Worm (Caenorhabditis elegans) whole organism, L2 larva: Measurements from ENCODE around the gene nhr-19.

Experiments used
- C34F6.9 ChIP-seq: fragments of 150-350 bp; optimal IDR thresholded peaks from 2 replicates; lab custom pipeline; 2014; ENCODE audit warnings: missing biosample characterization, missing genetic modification characterization
- F13H6.1 ChIP-seq: sonication (generic microtip); optimal IDR thresholded peaks from 2 replicates; lab custom pipeline; 2016; ENCODE audit warnings: missing genetic modification characterization, missing compliant biosample characterization
- Y55F3AM.14 ChIP-seq: fragments of 200-800 bp; sonication (Bioruptor generic); optimal IDR thresholded peaks from 2 replicates; lab custom pipeline; 2018; ENCODE audit warnings: mild to moderate bottlenecking, missing genetic modification characterization, missing compliant biosample characterization
- ZK546.5 ChIP-seq: sonication (generic microtip); optimal IDR thresholded peaks from 2 replicates; lab custom pipeline; 2017; ENCODE audit warnings: missing biosample characterization, missing genetic modification characterization
- alr-1 ChIP-seq: fragments of 150-350 bp; optimal IDR thresholded peaks from 2 replicates; lab custom pipeline; 2014; ENCODE audit warnings: missing biosample characterization, missing genetic modification characterization
- aly-2 ChIP-seq: fragments of 150-350 bp; optimal IDR thresholded peaks from 2 replicates; lab custom pipeline; 2014; ENCODE audit warnings: missing biosample characterization, missing genetic modification characterization
- ama-1 ChIP-seq: fragments of 150-350 bp; optimal IDR thresholded peaks from 2 replicates; lab custom pipeline; 2018; ENCODE audit warnings: inconsistent platforms
- blmp-1 ChIP-seq: sonication (generic microtip); optimal IDR thresholded peaks from 2 replicates; lab custom pipeline; 2017; ENCODE audit warnings: missing genetic modification characterization, mild to moderate bottlenecking, missing compliant biosample characterization, antibody characterized with exemption, moderate library complexity; ENCODE audit not compliant: insufficient read depth
- ceh-16 ChIP-seq: fragments of 150-350 bp; optimal IDR thresholded peaks from 2 replicates; lab custom pipeline; 2014; ENCODE audit warnings: missing biosample characterization, missing genetic modification characterization
- crh-2 ChIP-seq: sonication (generic microtip); optimal IDR thresholded peaks from 2 replicates; lab custom pipeline; 2017; ENCODE audit warnings: missing biosample characterization, missing genetic modification characterization
- dmd-4 ChIP-seq: sonication (generic microtip); optimal IDR thresholded peaks from 2 replicates; lab custom pipeline; 2017; ENCODE audit warnings: missing biosample characterization, missing genetic modification characterization
- egl-27 ChIP-seq: sonication (generic microtip); optimal IDR thresholded peaks from 3 replicates; lab custom pipeline; 2017; ENCODE audit warnings: missing biosample characterization, missing genetic modification reagents, missing genetic modification characterization
- elt-1 ChIP-seq: fragments of 150-350 bp; optimal IDR thresholded peaks from 2 replicates; lab custom pipeline; 2014; ENCODE audit warnings: missing biosample characterization, missing genetic modification characterization
- fos-1 ChIP-seq: fragments of 150-350 bp; optimal IDR thresholded peaks from 2 replicates; lab custom pipeline; 2014; ENCODE audit warnings: missing biosample characterization, missing genetic modification characterization
- gmeb-1 ChIP-seq: fragments of 150-350 bp; optimal IDR thresholded peaks from 2 replicates; lab custom pipeline; 2014; ENCODE audit warnings: missing biosample characterization, missing genetic modification characterization
- lin-11 ChIP-seq: fragments of 150-350 bp; sonication (generic microtip); optimal IDR thresholded peaks from 2 replicates; lab custom pipeline; 2014; ENCODE audit warnings: missing biosample characterization, missing genetic modification characterization, inconsistent platforms, mixed read lengths
- lin-39 ChIP-seq: fragments of 150-350 bp; optimal IDR thresholded peaks from 2 replicates; lab custom pipeline; 2014; ENCODE audit warnings: missing biosample characterization, missing genetic modification reagents, missing genetic modification characterization
- lsy-2 ChIP-seq, 2 experiments: fragments of 150-350 bp in 1 of 2; sonication (generic microtip) in 1 of 2; optimal IDR thresholded peaks; 2 replicates each; lab custom pipeline; 2014 to 2017; ENCODE audit warnings: missing biosample characterization in 2 of 2, missing genetic modification characterization in 2 of 2
- mdl-1 ChIP-seq, 2 experiments: fragments of 150-350 bp in 1 of 2; sonication (generic microtip) in 1 of 2; optimal IDR thresholded peaks; 2 replicates each; lab custom pipeline; 2017; ENCODE audit warnings: missing biosample characterization in 2 of 2, missing genetic modification characterization in 2 of 2
- nhr-10 ChIP-seq: sonication (generic microtip); optimal IDR thresholded peaks from 2 replicates; lab custom pipeline; 2017; ENCODE audit warnings: missing biosample characterization, missing genetic modification characterization
- nhr-12 ChIP-seq: fragments of 150-350 bp; optimal IDR thresholded peaks from 2 replicates; lab custom pipeline; 2014; ENCODE audit warnings: missing biosample characterization, missing genetic modification characterization
- nhr-129 ChIP-seq: fragments of 150-350 bp; optimal IDR thresholded peaks from 2 replicates; lab custom pipeline; 2014; ENCODE audit warnings: missing biosample characterization, missing genetic modification characterization
- nhr-21 ChIP-seq: fragments of 150-350 bp; optimal IDR thresholded peaks from 2 replicates; lab custom pipeline; 2014; ENCODE audit warnings: missing biosample characterization, missing genetic modification characterization
- nhr-237 ChIP-seq: fragments of 150-350 bp; optimal IDR thresholded peaks from 2 replicates; lab custom pipeline; 2014; ENCODE audit warnings: missing biosample characterization, missing genetic modification characterization
- nhr-25 ChIP-seq: fragments of 150-350 bp; sonication (generic microtip); optimal IDR thresholded peaks from 3 replicates; lab custom pipeline; 2014; ENCODE audit warnings: missing biosample characterization, missing genetic modification characterization
- nhr-6 ChIP-seq: fragments of 150-350 bp; optimal IDR thresholded peaks from 2 replicates; lab custom pipeline; 2014; ENCODE audit warnings: missing biosample characterization, missing genetic modification characterization
- peb-1 ChIP-seq: fragments of 150-350 bp; optimal IDR thresholded peaks from 2 replicates; lab custom pipeline; 2014; ENCODE audit warnings: missing biosample characterization, missing genetic modification characterization
- skn-1 ChIP-seq: sonication (generic microtip); optimal IDR thresholded peaks from 2 replicates; lab custom pipeline; 2017; ENCODE audit warnings: missing biosample characterization, missing genetic modification characterization
- sma-9 ChIP-seq, 2 experiments: fragments of 150-350 bp in 1 of 2; sonication (generic microtip) in 1 of 2; optimal IDR thresholded peaks; 2 replicates each; lab custom pipeline; 2014 to 2016; ENCODE audit warnings: missing genetic modification characterization in 2 of 2, mild to moderate bottlenecking in 1 of 2, missing biosample characterization in 1 of 2, missing compliant biosample characterization in 1 of 2, missing genetic modification reagents in 1 of 2, moderate library complexity in 1 of 2
- snpc-4 ChIP-seq: fragments of 150-350 bp; optimal IDR thresholded peaks from 2 replicates; lab custom pipeline; 2014; ENCODE audit warnings: missing biosample characterization, missing genetic modification characterization
- unc-39 ChIP-seq: fragments of 150-350 bp; optimal IDR thresholded peaks from 2 replicates; lab custom pipeline; 2014; ENCODE audit warnings: missing biosample characterization, missing genetic modification characterization
- unc-55 ChIP-seq: fragments of 150-350 bp; sonication (generic microtip); optimal IDR thresholded peaks from 3 replicates; lab custom pipeline; 2014; ENCODE audit warnings: missing biosample characterization, missing genetic modification reagents, missing genetic modification characterization
- unc-62 ChIP-seq: fragments of 150-350 bp; optimal IDR thresholded peaks from 2 replicates; lab custom pipeline; 2014; ENCODE audit warnings: missing biosample characterization, missing genetic modification reagents, missing genetic modification characterization
- ztf-1 ChIP-seq: fragments of 200-800 bp; sonication (Bioruptor generic); conservative IDR thresholded peaks from 2 replicates; pipeline ENCODE4 v1.3.6; 2022; ENCODE audit warnings: missing genetic modification characterization, missing compliant biosample characterization
- ztf-4 ChIP-seq: fragments of 150-350 bp; optimal IDR thresholded peaks from 2 replicates; lab custom pipeline; 2014; ENCODE audit warnings: missing biosample characterization, missing genetic modification characterization

nhr-19 gene

ce11 chrII:9609296-9609695, 4.0 kb upstream of the nhr-19 start, which contains the start of gene pap-2:
Gene pap-2 (minus strand): TSS chrII:9609396.
- TF ChIP-seq unc-55 (GFP tag; lab: Kevin White, UChicago) (no peak), dmd-4 (no peak), egl-27 (tag; lab: Kevin White, UChicago) (no peak), fos-1 (tag; lab: Kevin White, UChicago) (no peak), lin-39 (tag; lab: Kevin White, UChicago) (no peak), snpc-4 (tag; lab: Kevin White, UChicago) (no peak), crh-2 (tag; lab: Kevin White, UChicago) (no peak), ztf-1 (GFP tag; lab: Robert Waterston, UW) (no peak), Y55F3AM.14 (GFP tag; lab: Kevin White, UChicago) (no peak), C34F6.9 (no peak), lsy-2 (tag; optimal IDR thresholded peaks at IDR 0.05; lab: Kevin White, UChicago) (no peak), gmeb-1 (tag; lab: Kevin White, UChicago) (no peak), mdl-1 (tag; optimal IDR thresholded peaks at IDR 0.05; lab: Kevin White, UChicago) (no peak), alr-1 (tag; lab: Kevin White, UChicago) (no peak), peb-1 (tag; lab: Kevin White, UChicago) (no peak)

- no peak for TF ChIP-seq mdl-1 (tag; optimal IDR thresholded peaks at IDR 0.05; lab: Kevin White, UChicago)
- TF ChIP-seq sma-9 (GFP tag; optimal IDR thresholded peaks at IDR 0.05; lab: Kevin White, UChicago), result peak; percentile 52
- TF ChIP-seq sma-9 (tag; optimal IDR thresholded peaks at IDR 0.05; lab: Kevin White, UChicago), result no peak
Observed at ce11 chrII:9607137-9607536, 1.8 kb upstream of the nhr-19 start.

- TF ChIP-seq crh-2 (tag; lab: Kevin White, UChicago) (peak; percentile 30), mdl-1 (tag; optimal IDR thresholded peaks at IDR 0.05; lab: Kevin White, UChicago) (peak in 1 of 2 experiments; percentile 12), C34F6.9 (peak; percentile 39), unc-55 (GFP tag; lab: Kevin White, UChicago) (peak; percentile 72), ztf-1 (GFP tag; lab: Robert Waterston, UW) (no peak)
Observed at ce11 chrII:9606485-9607036, 1.2 kb upstream of the nhr-19 start.

- TF ChIP-seq nhr-25, result peak; percentile 57
- peak; percentile 6 for TF ChIP-seq C34F6.9
- peak; percentile 87 for TF ChIP-seq sma-9 (GFP tag; optimal IDR thresholded peaks at IDR 0.05; lab: Kevin White, UChicago)
- TF ChIP-seq sma-9 (tag; optimal IDR thresholded peaks at IDR 0.05; lab: Kevin White, UChicago), result no peak
- TF ChIP-seq peb-1 (tag; lab: Kevin White, UChicago), result no peak
- peak in 1 of 2 experiments; percentile 4 for TF ChIP-seq mdl-1 (tag; optimal IDR thresholded peaks at IDR 0.05; lab: Kevin White, UChicago)
- TF ChIP-seq blmp-1 (tag; lab: Kevin White, UChicago), result peak; percentile 72
- TF ChIP-seq ceh-16, result peak; percentile 49
- peak; percentile 54 for TF ChIP-seq nhr-21 (tag; lab: Kevin White, UChicago)
- TF ChIP-seq fos-1 (tag; lab: Kevin White, UChicago), result no peak
Observed at ce11 chrII:9605954-9606353, 628 bp upstream of the nhr-19 start.

- TF ChIP-seq ZK546.5 (tag; lab: Kevin White, UChicago) (no peak), nhr-12 (tag; lab: Kevin White, UChicago) (no peak), lsy-2 (tag; optimal IDR thresholded peaks at IDR 0.05; lab: Kevin White, UChicago) (no peak), skn-1 (peak; percentile 27), peb-1 (tag; lab: Kevin White, UChicago) (no peak)
Observed at ce11 chrII:9604685-9605084, 641 bp downstream of the nhr-19 start.

ce11 chrII:9604063-9604462, 1.3 kb downstream of the nhr-19 start:
- TF ChIP-seq nhr-129 (tag; lab: Kevin White, UChicago) (peak; percentile 40), nhr-25 (peak; percentile 13), ztf-4 (tag; lab: Kevin White, UChicago) (no peak), crh-2 (tag; lab: Kevin White, UChicago) (peak; percentile 10), ama-1 (no peak), sma-9 (GFP tag; optimal IDR thresholded peaks at IDR 0.05; lab: Kevin White, UChicago) (peak; percentile 65), sma-9 (tag; optimal IDR thresholded peaks at IDR 0.05; lab: Kevin White, UChicago) (no peak), gmeb-1 (tag; lab: Kevin White, UChicago) (peak; percentile 14), fos-1 (tag; lab: Kevin White, UChicago) (peak; percentile 8)

- TF ChIP-seq nhr-6 (tag; lab: Kevin White, UChicago) (peak; percentile 96), egl-27 (tag; lab: Kevin White, UChicago) (peak; percentile 96), dmd-4 (no peak), gmeb-1 (tag; lab: Kevin White, UChicago) (peak; percentile 87), Y55F3AM.14 (GFP tag; lab: Kevin White, UChicago) (peak; percentile 79), sma-9 (GFP tag; optimal IDR thresholded peaks at IDR 0.05; lab: Kevin White, UChicago) (peak; percentile 99), sma-9 (tag; optimal IDR thresholded peaks at IDR 0.05; lab: Kevin White, UChicago) (peak; percentile 70), ceh-16 (no peak), unc-62 (GFP tag; lab: Kevin White, UChicago) (peak; percentile 84), nhr-10 (tag; lab: Kevin White, UChicago) (peak; percentile 54), skn-1 (peak; percentile 45), ZK546.5 (tag; lab: Kevin White, UChicago) (no peak), ama-1 (peak; percentile 57), lin-11 (no peak), aly-2 (no peak), crh-2 (tag; lab: Kevin White, UChicago) (peak; percentile 97), elt-1 (tag; lab: Kevin White, UChicago) (no peak), nhr-21 (tag; lab: Kevin White, UChicago) (peak; percentile 97), mdl-1 (tag; optimal IDR thresholded peaks at IDR 0.05; lab: Kevin White, UChicago) (peak; percentile 99 to 100), nhr-237 (tag; lab: Kevin White, UChicago) (no peak), F13H6.1 (tag; lab: Kevin White, UChicago) (peak; percentile 96), unc-39 (no peak)
Observed at ce11 chrII:9603419-9603818, 1.9 kb downstream of the nhr-19 start.
